Fruit fly (Drosophila melanogaster) whole organism, embryonic: ENCODE data around the gene barr.

ENCODE experiments used
- ATbp ChIP-seq: fragments of 200-800 bp; sonication (Bioruptor generic); optimal IDR thresholded peaks from 2 replicates; lab custom pipeline; 2017; ENCODE audit warnings: missing biosample characterization, mild to moderate bottlenecking, missing genetic modification characterization, missing genetic modification reagents
- Antp ChIP-seq: fragments of 200-800 bp; sonication (Bioruptor generic); optimal IDR thresholded peaks from 3 replicates; lab custom pipeline; 2016; ENCODE audit warnings: missing biosample characterization, missing genetic modification characterization
- CG10147 ChIP-seq: fragments of 200-800 bp; sonication (Bioruptor generic); optimal IDR thresholded peaks from 2 replicates; lab custom pipeline; 2019; ENCODE audit warnings: missing biosample characterization, mild to moderate bottlenecking, missing genetic modification characterization, moderate library complexity
- CG1024 ChIP-seq: fragments of 200-800 bp; sonication (Bioruptor generic); IDR thresholded peaks from 2 replicates; pipeline ENCODE4 v1.3.6; 2022; ENCODE audit warnings: missing biosample characterization, missing genetic modification characterization
- CG11247 ChIP-seq: fragments of 200-800 bp; sonication (Bioruptor generic); IDR thresholded peaks from 2 replicates; pipeline ENCODE4 v1.3.6; 2022; ENCODE audit warnings: missing biosample characterization, missing genetic modification characterization
- CG11504 ChIP-seq: fragments of 200-800 bp; sonication (Bioruptor generic); optimal IDR thresholded peaks from 3 replicates; lab custom pipeline; 2019; ENCODE audit warnings: missing biosample characterization, mild to moderate bottlenecking, missing genetic modification characterization, moderate library complexity
- CG12299 ChIP-seq: fragments of 200-800 bp; sonication (Bioruptor generic); optimal IDR thresholded peaks from 2 replicates; lab custom pipeline; 2018; ENCODE audit warnings: missing biosample characterization, mild to moderate bottlenecking, missing genetic modification characterization
- CG12942 ChIP-seq: fragments of 200-800 bp; sonication (Bioruptor generic); optimal IDR thresholded peaks from 3 replicates; lab custom pipeline; 2016; ENCODE audit warnings: missing biosample characterization, missing genetic modification characterization
- CG15269 ChIP-seq: fragments of 200-800 bp; sonication (Bioruptor generic); optimal IDR thresholded peaks from 2 replicates; lab custom pipeline; 2018; ENCODE audit warnings: missing biosample characterization, mild to moderate bottlenecking, missing genetic modification characterization, moderate library complexity
- CG1603 ChIP-seq: fragments of 200-800 bp; sonication (Bioruptor generic); optimal IDR thresholded peaks from 2 replicates; lab custom pipeline; 2019; ENCODE audit warnings: missing biosample characterization, mild to moderate bottlenecking, missing genetic modification characterization, moderate library complexity
- CG17912 ChIP-seq: fragments of 200-800 bp; sonication (Bioruptor generic); optimal IDR thresholded peaks from 2 replicates; lab custom pipeline; 2018; ENCODE audit warnings: missing biosample characterization, mild to moderate bottlenecking, missing genetic modification characterization
- CG3065 ChIP-seq: fragments of 200-800 bp; sonication (Bioruptor generic); optimal IDR thresholded peaks from 2 replicates; lab custom pipeline; 2016; ENCODE audit warnings: missing biosample characterization, missing genetic modification characterization
- CG32532 ChIP-seq: fragments of 200-800 bp; sonication (Bioruptor generic); IDR thresholded peaks from 2 replicates; pipeline ENCODE4 v1.3.6; 2022; ENCODE audit warnings: missing biosample characterization, missing genetic modification characterization
- CG33213 ChIP-seq: fragments of 200-800 bp; sonication (Bioruptor generic); optimal IDR thresholded peaks from 3 replicates; lab custom pipeline; 2016; ENCODE audit warnings: missing biosample characterization, missing genetic modification characterization
- CG34422 ChIP-seq: fragments of 200-800 bp; sonication (Bioruptor generic); IDR thresholded peaks from 3 replicates; pipeline ENCODE4 v1.3.6; 2022; ENCODE audit warnings: missing biosample characterization, missing genetic modification characterization
- CG7963 ChIP-seq: fragments of 200-800 bp; sonication (Bioruptor generic); IDR thresholded peaks from 3 replicates; pipeline ENCODE4 v1.3.6; 2022; ENCODE audit warnings: missing biosample characterization, missing genetic modification characterization; ENCODE audit not compliant: partially characterized antibody
- CG8359 ChIP-seq: fragments of 200-800 bp; sonication (Bioruptor generic); optimal IDR thresholded peaks from 2 replicates; lab custom pipeline; 2017; ENCODE audit warnings: missing biosample characterization, mild to moderate bottlenecking, missing genetic modification characterization, borderline replicate concordance
- CG9215 ChIP-seq: fragments of 200-800 bp; sonication (Bioruptor generic); IDR thresholded peaks from 2 replicates; pipeline ENCODE4 v1.3.6; 2022; ENCODE audit warnings: missing biosample characterization, missing genetic modification characterization
- CG9932 ChIP-seq: fragments of 200-800 bp; sonication (Bioruptor generic); IDR thresholded peaks from 2 replicates; pipeline ENCODE4 v1.3.6; 2022; ENCODE audit warnings: missing biosample characterization, missing genetic modification characterization
- Dip2 ChIP-seq: fragments of 200-800 bp; sonication (Bioruptor generic); IDR thresholded peaks from 2 replicates; pipeline ENCODE4 v1.3.6; 2022; ENCODE audit warnings: missing biosample characterization, missing genetic modification characterization
- Doc3 ChIP-seq: fragments of 200-800 bp; sonication (Bioruptor generic); IDR thresholded peaks from 3 replicates; pipeline ENCODE4 v1.3.6; 2022; ENCODE audit warnings: missing biosample characterization, missing genetic modification characterization; ENCODE audit not compliant: partially characterized antibody
- Drgx ChIP-seq: fragments of 200-800 bp; sonication (Bioruptor generic); IDR thresholded peaks from 2 replicates; pipeline ENCODE4 v1.3.6; 2022; ENCODE audit warnings: missing biosample characterization, missing genetic modification characterization
- HmgZ ChIP-seq: fragments of 200-800 bp; sonication (Bioruptor generic); optimal IDR thresholded peaks from 2 replicates; lab custom pipeline; 2018; ENCODE audit warnings: missing biosample characterization, mild to moderate bottlenecking, missing genetic modification characterization
- Hsf ChIP-seq: fragments of 200-800 bp; sonication (Bioruptor generic); optimal IDR thresholded peaks from 3 replicates; lab custom pipeline; 2016; ENCODE audit warnings: missing biosample characterization, missing genetic modification characterization
- MBD-R2 ChIP-seq: fragments of 200-800 bp; sonication (Bioruptor generic); IDR thresholded peaks from 2 replicates; pipeline ENCODE4 v1.3.6; 2022; ENCODE audit warnings: missing biosample characterization, missing genetic modification characterization
- Mad ChIP-seq: fragments of 200-800 bp; sonication (Bioruptor generic); optimal IDR thresholded peaks from 2 replicates; lab custom pipeline; 2016; ENCODE audit warnings: missing biosample characterization, missing genetic modification characterization
- Med ChIP-seq: fragments of 200-800 bp; sonication (Bioruptor generic); peaks from one replicate; lab custom pipeline; 2016; ENCODE audit warnings: missing biosample characterization, missing genetic modification characterization, mild to moderate bottlenecking, inconsistent platforms, moderate library complexity
- Nf-YC ChIP-seq: fragments of 200-800 bp; optimal IDR thresholded peaks from 3 replicates; lab custom pipeline; 2019; ENCODE audit warnings: missing biosample characterization, mild to moderate bottlenecking, missing genetic modification characterization, moderate library complexity
- Oli ChIP-seq: fragments of 200-800 bp; sonication (Bioruptor generic); optimal IDR thresholded peaks from 2 replicates; lab custom pipeline; 2018; ENCODE audit warnings: missing biosample characterization, mild to moderate bottlenecking, missing genetic modification characterization, moderate library complexity
- Sin3A ChIP-seq: fragments of >200 bp; optimal IDR thresholded peaks from 2 replicates; lab custom pipeline; 2018
- TFAM ChIP-seq: fragments of 200-800 bp; sonication (Bioruptor generic); optimal IDR thresholded peaks from 2 replicates; lab custom pipeline; 2017; ENCODE audit warnings: missing biosample characterization, missing genetic modification characterization, inconsistent platforms
- Vsx1 ChIP-seq: fragments of 200-800 bp; sonication (Bioruptor generic); optimal IDR thresholded peaks from 2 replicates; lab custom pipeline; 2017; ENCODE audit warnings: missing biosample characterization, mild to moderate bottlenecking, missing genetic modification characterization, missing genetic modification reagents
- YL-1 ChIP-seq: fragments of 200-800 bp; sonication (Bioruptor generic); optimal IDR thresholded peaks from 3 replicates; lab custom pipeline; 2017; ENCODE audit warnings: missing biosample characterization, mild to moderate bottlenecking, missing genetic modification characterization
- abd-A ChIP-seq: fragments of 200-800 bp; sonication (Bioruptor generic); optimal IDR thresholded peaks from 3 replicates; lab custom pipeline; 2019; ENCODE audit warnings: missing biosample characterization, mild to moderate bottlenecking, missing genetic modification characterization, moderate library complexity
- ac ChIP-seq: fragments of 200-800 bp; sonication (Bioruptor generic); optimal IDR thresholded peaks from 3 replicates; lab custom pipeline; 2017; ENCODE audit warnings: missing biosample characterization, mild to moderate bottlenecking, missing genetic modification characterization
- br ChIP-seq: fragments of >200 bp; optimal IDR thresholded peaks from 2 replicates; lab custom pipeline; 2017
- btn ChIP-seq: fragments of 200-800 bp; sonication (Bioruptor generic); optimal IDR thresholded peaks from 2 replicates; lab custom pipeline; 2016; ENCODE audit warnings: missing biosample characterization, missing genetic modification characterization
- chm ChIP-seq: fragments of 200-800 bp; sonication (Bioruptor generic); IDR thresholded peaks from 2 replicates; pipeline ENCODE4 v1.3.6; 2022; ENCODE audit warnings: missing biosample characterization, missing genetic modification characterization
- corto ChIP-seq: fragments of 200-800 bp; sonication (Bioruptor generic); optimal IDR thresholded peaks from 2 replicates; lab custom pipeline; 2016; ENCODE audit warnings: missing biosample characterization, mild to moderate bottlenecking, missing genetic modification characterization, moderate library complexity
- disco-r ChIP-seq: fragments of 200-800 bp; sonication (Bioruptor generic); optimal IDR thresholded peaks from 2 replicates; lab custom pipeline; 2016; ENCODE audit warnings: missing biosample characterization, missing genetic modification characterization
- dpn ChIP-seq, 2 experiments: fragments of 200-800 bp; sonication (Bioruptor generic); optimal IDR thresholded peaks; 3 replicates each; lab custom pipeline; 2016; ENCODE audit warnings: missing biosample characterization in 2 of 2, missing genetic modification characterization in 2 of 2
- exex ChIP-seq: fragments of 200-800 bp; sonication (Bioruptor generic); optimal IDR thresholded peaks from 4 replicates; lab custom pipeline; 2018; ENCODE audit warnings: missing biosample characterization, mild to moderate bottlenecking, missing genetic modification characterization, moderate library complexity
- gce ChIP-seq: fragments of 200-800 bp; sonication (Bioruptor generic); IDR thresholded peaks from 3 replicates; pipeline ENCODE4 v1.3.6; 2022; ENCODE audit warnings: missing biosample characterization, missing genetic modification characterization
- gcm2 ChIP-seq: fragments of 200-800 bp; sonication (Bioruptor generic); optimal IDR thresholded peaks from 2 replicates; lab custom pipeline; 2016; ENCODE audit warnings: missing biosample characterization, missing genetic modification characterization
- gem ChIP-seq: fragments of 200-800 bp; sonication (Bioruptor generic); optimal IDR thresholded peaks from 2 replicates; lab custom pipeline; 2019; ENCODE audit warnings: missing biosample characterization, mild to moderate bottlenecking, missing genetic modification characterization, moderate library complexity
- hbn ChIP-seq: fragments of 200-800 bp; sonication (Bioruptor generic); IDR thresholded peaks from 2 replicates; pipeline ENCODE4 v1.3.6; 2022; ENCODE audit warnings: missing biosample characterization, missing genetic modification characterization; ENCODE audit not compliant: partially characterized antibody
- so ChIP-seq: fragments of 200-800 bp; sonication (Bioruptor generic); IDR thresholded peaks from 3 replicates; pipeline ENCODE4 v1.3.6; 2022; ENCODE audit warnings: missing biosample characterization, missing genetic modification characterization
- stwl ChIP-seq: fragments of 200-800 bp; sonication (Bioruptor generic); optimal IDR thresholded peaks from 3 replicates; lab custom pipeline; 2018; ENCODE audit warnings: missing biosample characterization, mild to moderate bottlenecking, missing genetic modification characterization, moderate library complexity
- tll ChIP-seq, 2 experiments: fragments of 200-800 bp in 1 of 2; fragments of >200 bp in 1 of 2; sonication (Bioruptor generic) in 1 of 2; optimal IDR thresholded peaks; 2 replicates each; lab custom pipeline; 2017 to 2019; ENCODE audit warnings: missing biosample characterization in 2 of 2, missing genetic modification characterization in 2 of 2, mild to moderate bottlenecking in 1 of 2, moderate library complexity in 1 of 2
- vfl ChIP-seq: fragments of 200-800 bp; sonication (Bioruptor generic); optimal IDR thresholded peaks from 2 replicates; lab custom pipeline; 2016; ENCODE audit warnings: missing biosample characterization, missing genetic modification characterization
- wdn ChIP-seq: fragments of 200-800 bp; sonication (Bioruptor generic); IDR thresholded peaks from 2 replicates; pipeline ENCODE4 v1.3.6; 2022; ENCODE audit warnings: missing biosample characterization, missing genetic modification characterization

The barr gene

DNA sequence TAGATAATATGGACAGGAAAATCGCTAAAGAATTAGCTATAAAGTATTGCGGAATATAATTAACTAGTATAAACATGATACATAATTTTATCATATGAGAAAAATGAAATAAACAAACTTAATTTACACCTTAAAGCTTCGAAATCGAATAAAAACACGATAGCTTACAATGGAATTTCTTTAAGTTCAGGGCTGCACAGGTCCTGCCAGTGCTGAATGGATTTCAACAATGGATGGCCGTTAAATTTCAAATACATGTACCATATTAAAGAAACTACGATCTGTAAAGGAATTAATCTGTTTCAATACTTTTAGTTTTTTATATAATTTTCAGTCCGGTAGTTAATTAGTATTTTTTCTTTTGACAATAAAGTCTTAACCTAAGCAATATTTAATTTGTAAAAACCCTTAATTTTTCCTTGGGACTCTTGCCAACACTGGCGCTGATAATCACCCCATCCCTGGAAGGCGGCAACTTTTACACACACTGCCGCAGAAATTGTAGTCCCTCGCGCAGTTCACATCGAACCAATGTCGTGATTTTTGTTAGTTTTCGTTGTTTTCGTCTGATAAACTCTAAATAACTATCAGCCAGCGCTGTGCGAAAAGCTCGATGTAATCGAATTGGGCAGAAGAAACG lies at the start of gene barr, which contains the start of gene lok (continued):
- TF ChIP-seq gcm2 (GFP tag; lab: Kevin White, UChicago): no peak
- TF ChIP-seq Doc3 (GFP tag; lab: Robert Waterston, UW): no peak
- peak; percentile 70 for TF ChIP-seq Hsf
- no peak; the same call in 2 of the 3 replicates for TF ChIP-seq CG34422
- no peak for TF ChIP-seq Nf-YC (tag; lab: Kevin White, UChicago)
- TF ChIP-seq vfl: peak; percentile 19
- no peak for TF ChIP-seq chm (GFP tag; lab: Robert Waterston, UW)
- TF ChIP-seq btn (GFP tag; lab: Kevin White, UChicago): no peak
- TF ChIP-seq tll (GFP tag; optimal IDR thresholded peaks at IDR 0.05; lab: Kevin White, UChicago): peak in 1 of 2 experiments; percentile 86
- TF ChIP-seq corto (GFP tag; lab: Kevin White, UChicago): no peak
- no peak for TF ChIP-seq CG8359
- peak; percentile 49 for TF ChIP-seq YL-1
- no peak for TF ChIP-seq ac (GFP tag; lab: Kevin White, UChicago)
- peak; percentile 68 for TF ChIP-seq CG11504 (tag; lab: Kevin White, UChicago)
- no peak for TF ChIP-seq Drgx
- TF ChIP-seq CG11247 (GFP tag; lab: Robert Waterston, UW): no peak
- peak; percentile 17 for TF ChIP-seq CG1603 (tag; lab: Kevin White, UChicago)
- peak; percentile 60 for TF ChIP-seq CG9215 (GFP tag; lab: Robert Waterston, UW)
- TF ChIP-seq TFAM (GFP tag; lab: Kevin White, UChicago): no peak
- peak; percentile 10 for TF ChIP-seq CG33213 (GFP tag; lab: Kevin White, UChicago)
- peak; percentile 33; the same call in 1 of the 2 replicates for TF ChIP-seq CG32532 (GFP tag; lab: Robert Waterston, UW)
- peak; percentile 37 for TF ChIP-seq Mad (GFP tag; lab: Kevin White, UChicago)
- peak; percentile 76 for TF ChIP-seq Sin3A (lab: Kevin White, UChicago)
- TF ChIP-seq gce (GFP tag; lab: Robert Waterston, UW): no peak
- TF ChIP-seq dpn (GFP tag; optimal IDR thresholded peaks at IDR 0.05; lab: Kevin White, UChicago): peak; percentile 43 to 63
- TF ChIP-seq wdn: no peak
- TF ChIP-seq CG3065 (GFP tag; lab: Kevin White, UChicago): no peak
- no peak for TF ChIP-seq CG15269 (tag; lab: Kevin White, UChicago)
- TF ChIP-seq CG1024 (GFP tag; lab: Robert Waterston, UW): no peak
- no peak for TF ChIP-seq so
- TF ChIP-seq CG12299 (tag; lab: Kevin White, UChicago): no peak
- peak; percentile 25 for TF ChIP-seq CG12942 (GFP tag; lab: Kevin White, UChicago)
- TF ChIP-seq CG7963: no peak
- peak; percentile 19 for TF ChIP-seq exex
- peak; percentile 34 for TF ChIP-seq MBD-R2 (GFP tag; lab: Robert Waterston, UW)
- no peak for TF ChIP-seq ATbp (GFP tag; lab: Kevin White, UChicago)
- TF ChIP-seq abd-A (tag; lab: Kevin White, UChicago): no peak
- no peak for TF ChIP-seq br (lab: Kevin White, UChicago)
- TF ChIP-seq HmgZ: no peak
- peak; percentile 60 for TF ChIP-seq gem
- TF ChIP-seq CG10147 (GFP tag; lab: Kevin White, UChicago): peak; percentile 53
- TF ChIP-seq Oli (tag; lab: Kevin White, UChicago): peak; percentile 46
- TF ChIP-seq disco-r: no peak
- no peak for TF ChIP-seq Vsx1 (GFP tag; lab: Kevin White, UChicago)
- peak; percentile 64 for TF ChIP-seq CG9932 (GFP tag; lab: Robert Waterston, UW)
- peak; percentile 44 for TF ChIP-seq Antp (GFP tag; lab: Kevin White, UChicago)
- no peak for TF ChIP-seq CG17912
- no peak for TF ChIP-seq hbn
- TF ChIP-seq Med (GFP tag; lab: Kevin White, UChicago): peak; percentile 82
- peak; percentile 24 for TF ChIP-seq stwl (tag; lab: Kevin White, UChicago)
- no peak for TF ChIP-seq Dip2 (GFP tag; lab: Robert Waterston, UW)
